Worm (Caenorhabditis elegans): ENCODE data around the gene slc-25A18.1.
A peak's percentile ranks its signal among the peaks of the same experiment; 100 is the strongest.

DNA sequence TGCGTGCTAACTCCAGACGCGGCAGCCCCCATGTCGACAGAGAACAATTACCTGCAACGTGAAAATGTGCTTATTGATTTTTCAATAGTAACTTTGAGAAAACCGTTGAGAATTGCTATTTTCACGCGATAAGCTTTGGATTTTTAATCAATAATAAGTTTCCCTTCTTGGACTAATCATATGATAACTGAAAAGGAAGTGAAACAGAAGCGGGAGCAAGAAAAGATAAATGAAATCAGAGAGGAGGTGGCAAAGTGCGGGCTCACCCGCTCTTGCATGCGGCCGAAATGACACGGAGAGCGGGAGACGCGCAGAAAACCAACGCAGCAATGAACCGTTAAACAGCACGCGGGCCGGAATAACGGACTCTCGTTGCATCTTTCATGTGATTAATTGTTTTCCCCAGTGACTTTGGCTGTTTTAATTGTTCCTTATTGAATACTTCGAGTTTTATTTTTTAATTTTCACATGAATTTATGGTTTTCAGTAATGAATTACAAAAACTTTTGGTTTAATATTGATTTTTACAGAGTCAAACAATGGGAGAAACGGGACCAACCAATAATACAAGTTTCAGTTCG lies 33.4 kb downstream of the slc-25A18.1 start, which contains the start of the genes flwr-1 and tbc-1:
- TF ChIP-seq tbx-2 (tag; optimal IDR thresholded peaks at IDR 0.05): peak; percentile 16
- no peak for TF ChIP-seq ama-1 (optimal IDR thresholded peaks at IDR 0.05)
- TF ChIP-seq fos-1 (tag; optimal IDR thresholded peaks at IDR 0.05): peak; percentile 30
- no peak for TF ChIP-seq fkh-10 (GFP tag; optimal IDR thresholded peaks at IDR 0.05)
